Worm (Caenorhabditis elegans): ENCODE data around the gene nhr-264.
"Not testable (repeated sequence)": the region's sequence is repeated elsewhere in the genome, so short reads cannot be mapped to it uniquely, and the experiment has no call there.

Gene nhr-264

ce11 chrIV:9264513-9264912 lies 29.2 kb downstream of the nhr-264 start:
- no peak for TF ChIP-seq unc-62 (GFP tag; optimal IDR thresholded peaks at IDR 0.05)

ce11 chrIV:9263812-9264320 lies 29.9 kb downstream of the nhr-264 start, which contains the start of gene flh-1:
Gene flh-1, minus strand, starts transcription at chrIV:9264270.
- TF ChIP-seq unc-62 (GFP tag; optimal IDR thresholded peaks at IDR 0.05), result no peak

ce11 chrIV:9262295-9262694 lies 31.4 kb downstream of the nhr-264 start:
- TF ChIP-seq unc-62 (GFP tag; optimal IDR thresholded peaks at IDR 0.05), result no peak

ce11 chrIV:9261687-9262086 lies 32.0 kb downstream of the nhr-264 start, which contains the start of gene col-120:
Gene col-120, minus strand, starts transcription at chrIV:9261787.
- TF ChIP-seq unc-62 (GFP tag; optimal IDR thresholded peaks at IDR 0.05), result no peak

- TF ChIP-seq unc-62 (GFP tag; optimal IDR thresholded peaks at IDR 0.05), result no peak
Measured at ce11 chrIV:9260826-9261225, 32.9 kb downstream of the nhr-264 start.

ce11 chrIV:9260334-9260733 lies 33.4 kb downstream of the nhr-264 start:
- TF ChIP-seq unc-62 (GFP tag; optimal IDR thresholded peaks at IDR 0.05), result no peak

ce11 chrIV:9259687-9260086 lies 34.0 kb downstream of the nhr-264 start, which contains the start of gene Y11D7A.10:
Gene Y11D7A.10, minus strand, starts transcription at chrIV:9259768.
- TF ChIP-seq unc-62 (GFP tag; optimal IDR thresholded peaks at IDR 0.05), result no peak

ce11 chrIV:9258547-9258946 lies 35.2 kb downstream of the nhr-264 start:
- TF ChIP-seq unc-62 (GFP tag; optimal IDR thresholded peaks at IDR 0.05), result no peak

ce11 chrIV:9256865-9257264 lies 36.9 kb downstream of the nhr-264 start:
- TF ChIP-seq unc-62 (GFP tag; optimal IDR thresholded peaks at IDR 0.05), result no peak

- TF ChIP-seq unc-62 (GFP tag; optimal IDR thresholded peaks at IDR 0.05), result no peak
Measured at ce11 chrIV:9256017-9256416, 37.7 kb downstream of the nhr-264 start, which contains the start of gene Y11D7A.9. Gene Y11D7A.9, minus strand, starts transcription at chrIV:9256117.

- no peak for TF ChIP-seq unc-62 (GFP tag; optimal IDR thresholded peaks at IDR 0.05)
Measured at ce11 chrIV:9251079-9251478, 42.6 kb downstream of the nhr-264 start, which contains the start of gene Y11D7A.8. Gene Y11D7A.8, plus strand, starts transcription at chrIV:9251379.

- not testable (repeated sequence) for TF ChIP-seq unc-62 (GFP tag; optimal IDR thresholded peaks at IDR 0.05)
Measured at ce11 chrIV:9249219-9249618, 44.5 kb downstream of the nhr-264 start, which contains the start of gene Y11D7A.7. Gene Y11D7A.7, plus strand, starts transcription at chrIV:9249519.

- TF ChIP-seq unc-62 (GFP tag; optimal IDR thresholded peaks at IDR 0.05), result no peak
Measured at ce11 chrIV:9245423-9245822, 48.3 kb downstream of the nhr-264 start, which contains the start of gene Y11D7A.5. Gene Y11D7A.5, minus strand, starts transcription at chrIV:9245523.

ce11 chrIV:9243670-9244069 lies 50.1 kb downstream of the nhr-264 start, which contains the start of gene rab-28:
Gene rab-28, minus strand, starts transcription at chrIV:9244012.
- TF ChIP-seq unc-62 (GFP tag; optimal IDR thresholded peaks at IDR 0.05), result no peak

Measured in whole organism, dauer.